In the genomic region with DNA sequence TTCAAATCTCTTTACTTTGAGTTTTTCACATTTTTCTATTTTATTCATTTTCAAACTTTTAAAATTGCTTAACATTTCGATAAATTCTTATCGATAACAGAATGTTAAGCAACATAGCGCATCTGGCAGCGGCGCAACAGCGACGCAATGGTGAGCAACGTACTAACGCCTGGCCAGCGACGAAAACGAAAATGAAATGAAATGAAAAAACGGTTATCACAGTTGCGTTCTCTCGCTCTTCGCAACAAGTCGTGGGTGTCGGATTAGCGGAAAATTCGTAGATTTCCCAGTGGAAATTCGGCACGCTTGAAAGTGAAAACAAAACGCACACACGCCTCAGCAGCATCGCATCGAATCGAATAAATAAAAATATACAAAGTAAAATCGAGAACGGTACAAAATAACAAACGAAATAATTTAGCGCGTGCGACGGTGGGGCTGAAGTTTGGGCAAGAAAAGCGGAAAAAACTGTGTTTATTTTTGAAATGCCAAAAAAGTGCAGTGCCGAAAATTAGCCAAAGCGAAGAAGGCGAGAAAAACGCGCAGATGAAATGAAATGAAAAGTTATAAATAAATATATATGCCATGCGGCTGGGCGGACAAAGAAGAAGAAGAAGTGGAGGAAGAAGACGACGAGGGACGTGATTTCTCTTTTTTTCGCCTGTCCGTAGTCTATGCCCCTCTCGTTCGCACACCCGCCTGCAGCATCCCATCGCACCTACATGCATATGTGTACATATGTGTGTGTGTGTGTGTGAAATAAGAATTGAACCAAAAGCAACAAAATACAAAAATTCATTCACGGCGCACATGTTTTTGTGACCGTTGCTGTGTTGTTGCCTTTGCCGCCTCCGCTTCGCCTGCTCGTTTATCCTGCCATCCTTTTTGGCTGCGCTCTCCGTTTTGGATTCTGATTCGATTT, we compare ENCODE assay signal across 1 fruit fly cellular context.
TF ChIP-seq lines count a peak whose summit lies in the region.

No protein-coding gene starts in this region.

TF ChIP-seq in whole organism, embryonic, 481 proteins besides CTCF, POLR2A, EP300 and RAD21 (continued from another document and continues in another):
- TF ChIP-seq fd102C (GFP tag; optimal IDR thresholded peaks at IDR 0.05; lab: Kevin White, UChicago), result peak; percentile 19
- TF ChIP-seq fd3F (GFP tag; optimal IDR thresholded peaks at IDR 0.05; lab: Kevin White, UChicago), result no peak
- TF ChIP-seq cg (GFP tag; optimal IDR thresholded peaks at IDR 0.05; lab: Kevin White, UChicago), result peak; percentile 81
- TF ChIP-seq Dref (GFP tag; IDR thresholded peaks at IDR 0.05; lab: Robert Waterston, UW), result peak; percentile 76
- no peak for TF ChIP-seq CG15601 (tag; optimal IDR thresholded peaks at IDR 0.05; lab: Kevin White, UChicago)
- TF ChIP-seq CG11247 (GFP tag; IDR thresholded peaks at IDR 0.05; lab: Robert Waterston, UW), result peak; percentile 8; the same call in 1 of the 2 replicates
- TF ChIP-seq CG32532 (GFP tag; IDR thresholded peaks at IDR 0.05; lab: Robert Waterston, UW), result peak; percentile 25; the same call in 1 of the 2 replicates
- TF ChIP-seq Side (GFP tag; optimal IDR thresholded peaks at IDR 0.05; lab: Kevin White, UChicago), result no peak
- TF ChIP-seq CG4707 (GFP tag; optimal IDR thresholded peaks at IDR 0.05; lab: Kevin White, UChicago), result no peak
- TF ChIP-seq Kr (GFP tag; optimal IDR thresholded peaks at IDR 0.05; lab: Kevin White, UChicago), result no peak
- TF ChIP-seq D19A (tag; optimal IDR thresholded peaks at IDR 0.05; lab: Kevin White, UChicago), result peak; percentile 27
- peak; percentile 68 for TF ChIP-seq vvl (GFP tag; IDR thresholded peaks at IDR 0.05; lab: Robert Waterston, UW)
- TF ChIP-seq wdn (GFP tag; IDR thresholded peaks at IDR 0.05; lab: Robert Waterston, UW), result no peak
- TF ChIP-seq E2f1 (GFP tag; IDR thresholded peaks at IDR 0.05; lab: Robert Waterston, UW), result no peak
- TF ChIP-seq HLH3B (GFP tag; IDR thresholded peaks at IDR 0.05; lab: Robert Waterston, UW), result no peak
- TF ChIP-seq schlank (tag; optimal IDR thresholded peaks at IDR 0.05; lab: Kevin White, UChicago), result no peak
- no peak for TF ChIP-seq HLH54F (GFP tag; optimal IDR thresholded peaks at IDR 0.05; lab: Kevin White, UChicago)
- no peak for TF ChIP-seq corto (GFP tag; optimal IDR thresholded peaks at IDR 0.05; lab: Kevin White, UChicago)
- TF ChIP-seq pum (GFP tag; optimal IDR thresholded peaks at IDR 0.05; lab: Kevin White, UChicago), result no peak
- no peak for TF ChIP-seq ERR (GFP tag; optimal IDR thresholded peaks at IDR 0.05; lab: Kevin White, UChicago)
- TF ChIP-seq Taf1 (GFP tag; IDR thresholded peaks at IDR 0.05; lab: Robert Waterston, UW), result no peak
- peak; percentile 6 for TF ChIP-seq CG11504 (tag; optimal IDR thresholded peaks at IDR 0.05; lab: Kevin White, UChicago)
- TF ChIP-seq CG10462 (GFP tag; optimal IDR thresholded peaks at IDR 0.05; lab: Kevin White, UChicago), result no peak
- TF ChIP-seq CG2889 (GFP tag; IDR thresholded peaks at IDR 0.05; lab: Robert Waterston, UW), result no peak
- TF ChIP-seq knrl (GFP tag; IDR thresholded peaks at IDR 0.05; lab: Robert Waterston, UW; ENCODE audit: partially characterized antibody), result peak; percentile 58
- TF ChIP-seq BEAF-32 (GFP tag; optimal IDR thresholded peaks at IDR 0.05; lab: Kevin White, UChicago), result peak; percentile 27
- TF ChIP-seq CG13123 (GFP tag; optimal IDR thresholded peaks at IDR 0.05; lab: Kevin White, UChicago), result no peak
- no peak for TF ChIP-seq Neu2 (GFP tag; optimal IDR thresholded peaks at IDR 0.05; lab: Kevin White, UChicago; ENCODE audit: borderline replicate concordance)
- TF ChIP-seq CG8290 (GFP tag; optimal IDR thresholded peaks at IDR 0.05; lab: Kevin White, UChicago), result no peak
- peak in 1 of 2 experiments; percentile 64 for TF ChIP-seq CG8290 (tag; optimal IDR thresholded peaks at IDR 0.05; lab: Kevin White, UChicago)
- no peak for TF ChIP-seq Dip3 (GFP tag; optimal IDR thresholded peaks at IDR 0.05; lab: Kevin White, UChicago)
- no peak for TF ChIP-seq CG30431 (GFP tag; optimal IDR thresholded peaks at IDR 0.05; lab: Kevin White, UChicago)
- TF ChIP-seq CG6254 (GFP tag; optimal IDR thresholded peaks at IDR 0.05; lab: Kevin White, UChicago), result peak; percentile 8
- TF ChIP-seq Ssrp (tag; optimal IDR thresholded peaks at IDR 0.05; lab: Kevin White, UChicago), result peak; percentile 5
- peak; percentile 28 for TF ChIP-seq CG7839 (tag; optimal IDR thresholded peaks at IDR 0.05; lab: Kevin White, UChicago)
- no peak for TF ChIP-seq CG1602 (GFP tag; optimal IDR thresholded peaks at IDR 0.05; lab: Kevin White, UChicago)
- peak; percentile 75 for TF ChIP-seq E2f2 (GFP tag; IDR thresholded peaks at IDR 0.05; lab: Robert Waterston, UW)
- TF ChIP-seq grau (tag; optimal IDR thresholded peaks at IDR 0.05; lab: Kevin White, UChicago), result peak; percentile 37
- peak; percentile 12 for TF ChIP-seq CG9727 (GFP tag; optimal IDR thresholded peaks at IDR 0.05; lab: Kevin White, UChicago)
- no peak for TF ChIP-seq danr (GFP tag; IDR thresholded peaks at IDR 0.05; lab: Robert Waterston, UW)
- no peak; the same call in 1 of the 2 replicates for TF ChIP-seq ara (GFP tag; IDR thresholded peaks at IDR 0.05; lab: Robert Waterston, UW)
- no peak for TF ChIP-seq Doc3 (GFP tag; IDR thresholded peaks at IDR 0.05; lab: Robert Waterston, UW; ENCODE audit: partially characterized antibody)
- TF ChIP-seq CG9215 (GFP tag; IDR thresholded peaks at IDR 0.05; lab: Robert Waterston, UW), result no peak
- no peak for TF ChIP-seq odd (GFP tag; optimal IDR thresholded peaks at IDR 0.05; lab: Kevin White, UChicago)
- peak; percentile 14 for TF ChIP-seq CG31365 (tag; optimal IDR thresholded peaks at IDR 0.05; lab: Kevin White, UChicago)
- TF ChIP-seq pzg (GFP tag; optimal IDR thresholded peaks at IDR 0.05; lab: Kevin White, UChicago), result peak; percentile 73
- no peak for TF ChIP-seq CG12104 (GFP tag; optimal IDR thresholded peaks at IDR 0.05; lab: Kevin White, UChicago)
- TF ChIP-seq Vsx1 (GFP tag; optimal IDR thresholded peaks at IDR 0.05; lab: Kevin White, UChicago), result peak; percentile 11
- peak; percentile 60 for TF ChIP-seq oc (tag; optimal IDR thresholded peaks at IDR 0.05; lab: Kevin White, UChicago)
- no peak for TF ChIP-seq dimm (GFP tag; IDR thresholded peaks at IDR 0.05; lab: Robert Waterston, UW)
- TF ChIP-seq B-H1 (GFP tag; IDR thresholded peaks at IDR 0.05; lab: Robert Waterston, UW), result no peak; the same call in 2 of the 3 replicates
- TF ChIP-seq Hand (GFP tag; optimal IDR thresholded peaks at IDR 0.05; lab: Kevin White, UChicago), result no peak
- TF ChIP-seq Oli (tag; optimal IDR thresholded peaks at IDR 0.05; lab: Kevin White, UChicago), result no peak
- no peak for TF ChIP-seq Camta (GFP tag; optimal IDR thresholded peaks at IDR 0.05; lab: Kevin White, UChicago)
- TF ChIP-seq CG2129 (GFP tag; IDR thresholded peaks at IDR 0.05; lab: Robert Waterston, UW; ENCODE audit: partially characterized antibody), result no peak
- TF ChIP-seq MTF-1 (GFP tag; optimal IDR thresholded peaks at IDR 0.05; lab: Kevin White, UChicago; ENCODE audit: borderline replicate concordance), result peak; percentile 30
- TF ChIP-seq CG17829 (tag; optimal IDR thresholded peaks at IDR 0.05; lab: Kevin White, UChicago), result peak; percentile 40
- TF ChIP-seq CG14050 (GFP tag; IDR thresholded peaks at IDR 0.05; lab: Robert Waterston, UW), result no peak
- no peak for TF ChIP-seq MESR4 (GFP tag; optimal IDR thresholded peaks at IDR 0.05; lab: Kevin White, UChicago)
- TF ChIP-seq chm (GFP tag; IDR thresholded peaks at IDR 0.05; lab: Robert Waterston, UW), result peak; percentile 92
- peak; percentile 56; the same call in 2 of the 4 replicates for TF ChIP-seq Dll (GFP tag; IDR thresholded peaks at IDR 0.05; lab: Robert Waterston, UW; ENCODE audit: partially characterized antibody)
- TF ChIP-seq cas (GFP tag; IDR thresholded peaks at IDR 0.05; lab: Robert Waterston, UW), result no peak
- peak; percentile 46 for TF ChIP-seq HmgZ (tag; optimal IDR thresholded peaks at IDR 0.05; lab: Kevin White, UChicago)
- TF ChIP-seq gcm (GFP tag; optimal IDR thresholded peaks at IDR 0.05; lab: Kevin White, UChicago), result no peak
- TF ChIP-seq cwo (GFP tag; optimal IDR thresholded peaks at IDR 0.05; lab: Kevin White, UChicago), result no peak
- no peak; the same call in 1 of the 3 replicates for TF ChIP-seq sr (GFP tag; IDR thresholded peaks at IDR 0.05; lab: Robert Waterston, UW)
- TF ChIP-seq CG10147 (GFP tag; optimal IDR thresholded peaks at IDR 0.05; lab: Kevin White, UChicago), result peak; percentile 29
- peak; percentile 22 for TF ChIP-seq Deaf1 (tag; optimal IDR thresholded peaks at IDR 0.05; lab: Kevin White, UChicago)
- peak; percentile 76 for TF ChIP-seq CG13287 (GFP tag; IDR thresholded peaks at IDR 0.05; lab: Robert Waterston, UW; ENCODE audit: partially characterized antibody)
- TF ChIP-seq gro (GFP tag; optimal IDR thresholded peaks at IDR 0.05; lab: Kevin White, UChicago), result peak; percentile 62
- TF ChIP-seq croc (GFP tag; conservative IDR thresholded peaks at IDR 0.05; lab: Robert Waterston, UW), result no peak
- TF ChIP-seq Trl (optimal IDR thresholded peaks at IDR 0.05; lab: Kevin White, UChicago), result no peak
- no peak for TF ChIP-seq Trl (GFP tag; optimal IDR thresholded peaks at IDR 0.05; lab: Kevin White, UChicago)
- TF ChIP-seq CG18476 (GFP tag; optimal IDR thresholded peaks at IDR 0.05; lab: Kevin White, UChicago), result peak; percentile 5
- no peak for TF ChIP-seq CG5953 (GFP tag; IDR thresholded peaks at IDR 0.05; lab: Robert Waterston, UW)
- TF ChIP-seq Ets97D (GFP tag; optimal IDR thresholded peaks at IDR 0.05; lab: Kevin White, UChicago), result peak; percentile 50
- TF ChIP-seq B-H2 (GFP tag; optimal IDR thresholded peaks at IDR 0.05; lab: Kevin White, UChicago), result no peak
- no peak for TF ChIP-seq btn (GFP tag; optimal IDR thresholded peaks at IDR 0.05; lab: Kevin White, UChicago)
- no peak; the same call in 2 of the 3 replicates for TF ChIP-seq CG6791 (GFP tag; IDR thresholded peaks at IDR 0.05; lab: Robert Waterston, UW; ENCODE audit: partially characterized antibody)
- peak; percentile 25 for TF ChIP-seq Sin3A (optimal IDR thresholded peaks at IDR 0.05; lab: Kevin White, UChicago)
- TF ChIP-seq CG33557 (GFP tag; optimal IDR thresholded peaks at IDR 0.05; lab: Kevin White, UChicago), result peak; percentile 48
- TF ChIP-seq CG32767 (GFP tag; IDR thresholded peaks at IDR 0.05; lab: Robert Waterston, UW), result no peak
- TF ChIP-seq ci (GFP tag; IDR thresholded peaks at IDR 0.05; lab: Robert Waterston, UW), result peak; percentile 65
- no peak for TF ChIP-seq CG18011 (GFP tag; optimal IDR thresholded peaks at IDR 0.05; lab: Kevin White, UChicago)
- no peak for TF ChIP-seq sens-2 (GFP tag; IDR thresholded peaks at IDR 0.05; lab: Robert Waterston, UW)
- no peak for TF ChIP-seq dmrt99B (tag; optimal IDR thresholded peaks at IDR 0.05; lab: Kevin White, UChicago)
- TF ChIP-seq GATAe (GFP tag; conservative IDR thresholded peaks at IDR 0.05; lab: Robert Waterston, UW), result no peak
- TF ChIP-seq Mes4 (GFP tag; optimal IDR thresholded peaks at IDR 0.05; lab: Kevin White, UChicago), result no peak
- peak; percentile 18 for TF ChIP-seq nerfin-1 (tag; optimal IDR thresholded peaks at IDR 0.05; lab: Kevin White, UChicago)
- TF ChIP-seq Ptx1 (GFP tag; IDR thresholded peaks at IDR 0.05; lab: Robert Waterston, UW), result no peak
- no peak for TF ChIP-seq klu (GFP tag; IDR thresholded peaks at IDR 0.05; lab: Robert Waterston, UW)
- no peak for TF ChIP-seq CG34376 (GFP tag; optimal IDR thresholded peaks at IDR 0.05; lab: Kevin White, UChicago)
- TF ChIP-seq CG11723 (GFP tag; optimal IDR thresholded peaks at IDR 0.05; lab: Kevin White, UChicago), result no peak
- no peak for TF ChIP-seq Spps (tag; optimal IDR thresholded peaks at IDR 0.05; lab: Kevin White, UChicago)
- no peak; the same call in none of the 2 replicates for TF ChIP-seq rib (GFP tag; IDR thresholded peaks at IDR 0.05; lab: Robert Waterston, UW)
- TF ChIP-seq CG15514 (GFP tag; optimal IDR thresholded peaks at IDR 0.05; lab: Kevin White, UChicago), result peak; percentile 34
- TF ChIP-seq Optix (GFP tag; IDR thresholded peaks at IDR 0.05; lab: Robert Waterston, UW), result no peak
- no peak for TF ChIP-seq CG32772 (GFP tag; IDR thresholded peaks at IDR 0.05; lab: Robert Waterston, UW)
- TF ChIP-seq twi (tag; optimal IDR thresholded peaks at IDR 0.05; lab: Kevin White, UChicago), result peak; percentile 48
- TF ChIP-seq CG18262 (tag; optimal IDR thresholded peaks at IDR 0.05; lab: Kevin White, UChicago), result peak; percentile 25
- TF ChIP-seq Hmx (GFP tag; optimal IDR thresholded peaks at IDR 0.05; lab: Kevin White, UChicago), result no peak
- TF ChIP-seq Gsc (GFP tag; IDR thresholded peaks at IDR 0.05; lab: Robert Waterston, UW), result no peak
- no peak for TF ChIP-seq CG18764 (GFP tag; optimal IDR thresholded peaks at IDR 0.05; lab: Kevin White, UChicago)
- TF ChIP-seq cato (GFP tag; optimal IDR thresholded peaks at IDR 0.05; lab: Kevin White, UChicago; ENCODE audit: borderline replicate concordance), result no peak
- TF ChIP-seq tll (GFP tag; optimal IDR thresholded peaks at IDR 0.05; lab: Kevin White, UChicago), result no peak
- no peak for TF ChIP-seq Sox102F (GFP tag; optimal IDR thresholded peaks at IDR 0.05; lab: Kevin White, UChicago)
- TF ChIP-seq CG7786 (GFP tag; optimal IDR thresholded peaks at IDR 0.05; lab: Kevin White, UChicago), result no peak
- peak; percentile 88 for TF ChIP-seq CG17385 (GFP tag; optimal IDR thresholded peaks at IDR 0.05; lab: Kevin White, UChicago)
- peak; percentile 84 for TF ChIP-seq gsb-n (tag; optimal IDR thresholded peaks at IDR 0.05; lab: Kevin White, UChicago)
- TF ChIP-seq tup (GFP tag; optimal IDR thresholded peaks at IDR 0.05; lab: Kevin White, UChicago), result no peak
- TF ChIP-seq CG10959 (GFP tag; IDR thresholded peaks at IDR 0.05; lab: Robert Waterston, UW), result no peak
- TF ChIP-seq CG5245 (GFP tag; optimal IDR thresholded peaks at IDR 0.05; lab: Kevin White, UChicago), result no peak
- TF ChIP-seq Stat92E (GFP tag; optimal IDR thresholded peaks at IDR 0.05; lab: Kevin White, UChicago), result no peak
- no peak for TF ChIP-seq seq (GFP tag; IDR thresholded peaks at IDR 0.05; lab: Robert Waterston, UW)
- TF ChIP-seq gcm2 (GFP tag; optimal IDR thresholded peaks at IDR 0.05; lab: Kevin White, UChicago), result no peak
- TF ChIP-seq Antp (GFP tag; optimal IDR thresholded peaks at IDR 0.05; lab: Kevin White, UChicago), result no peak
- no peak for TF ChIP-seq Dad (GFP tag; optimal IDR thresholded peaks at IDR 0.05; lab: Kevin White, UChicago)
- TF ChIP-seq CG7987 (GFP tag; optimal IDR thresholded peaks at IDR 0.05; lab: Kevin White, UChicago), result peak; percentile 60
- no peak for TF ChIP-seq gt (GFP tag; IDR thresholded peaks at IDR 0.05; lab: Robert Waterston, UW)
- TF ChIP-seq jing (GFP tag; optimal IDR thresholded peaks at IDR 0.05; lab: Kevin White, UChicago), result no peak
- TF ChIP-seq CG11456 (GFP tag; IDR thresholded peaks at IDR 0.05; lab: Robert Waterston, UW), result no peak; the same call in 2 of the 3 replicates
